Worm (Caenorhabditis elegans) whole organism, L1 larva: ENCODE measurements around the gene T26H8.5.

ENCODE experiments used
- C04F5.9 ChIP-seq: sonication (generic microtip); optimal IDR thresholded peaks from 2 replicates; lab custom pipeline; 2016; ENCODE audit warnings: missing genetic modification characterization, missing compliant biosample characterization
- C16A3.4 ChIP-seq: fragments of 150-350 bp; optimal IDR thresholded peaks from 2 replicates; lab custom pipeline; 2014; ENCODE audit warnings: missing biosample characterization, missing genetic modification characterization
- Y116A8C.19 ChIP-seq: sonication (generic microtip); optimal IDR thresholded peaks from 2 replicates; lab custom pipeline; 2016; ENCODE audit warnings: missing compliant biosample characterization, missing genetic modification characterization, borderline replicate concordance
- aha-1 ChIP-seq: fragments of 150-350 bp; optimal IDR thresholded peaks from 2 replicates; lab custom pipeline; 2014; ENCODE audit warnings: missing biosample characterization, missing genetic modification characterization
- alr-1 ChIP-seq: fragments of 200-800 bp; sonication (Bioruptor generic); optimal IDR thresholded peaks from 2 replicates; lab custom pipeline; 2018; ENCODE audit warnings: borderline replicate concordance, mild to moderate bottlenecking, missing genetic modification characterization, missing compliant biosample characterization
- ama-1 ChIP-seq: fragments of 150-350 bp; optimal IDR thresholded peaks from 2 replicates; lab custom pipeline; 2014
- dsc-1 ChIP-seq: sonication (generic microtip); optimal IDR thresholded peaks from 2 replicates; lab custom pipeline; 2016; ENCODE audit warnings: mild to moderate bottlenecking, missing genetic modification characterization, missing compliant biosample characterization
- efl-1 ChIP-seq, 4 experiments: fragments of 150-350 bp; optimal IDR thresholded peaks in 3 of 4; peaks in 1 of 4; 1 replicate in 1 of 4; 2 replicates in 3 of 4; lab custom pipeline; 2014; ENCODE audit warnings: missing biosample characterization in 2 of 4, missing genetic modification characterization in 2 of 4, missing genetic modification reagents in 2 of 4
- egl-27 ChIP-seq, 2 experiments: fragments of 150-350 bp in 1 of 2; sonication (generic microtip); optimal IDR thresholded peaks; 3 replicates each; lab custom pipeline; 2017 to 2018; ENCODE audit warnings: missing biosample characterization in 2 of 2, missing genetic modification characterization in 2 of 2, missing genetic modification reagents in 2 of 2
- elt-2 ChIP-seq: sonication (generic microtip); optimal IDR thresholded peaks from 2 replicates; lab custom pipeline; 2016; ENCODE audit warnings: missing genetic modification characterization, mild to moderate bottlenecking, inconsistent platforms, missing compliant biosample characterization, missing genetic modification reagents
- elt-3 ChIP-seq, 6 experiments: fragments of 150-350 bp in 1 of 6; sonication (generic microtip); optimal IDR thresholded peaks; 2 replicates each; lab custom pipeline; 2017 to 2018; ENCODE audit warnings: missing biosample characterization in 6 of 6, missing genetic modification characterization in 6 of 6, inconsistent platforms in 1 of 6
- grh-1 ChIP-seq: fragments of 200-800 bp; sonication (Bioruptor generic); IDR thresholded peaks from 2 replicates; pipeline ENCODE4 v1.3.6; 2022; ENCODE audit warnings: missing genetic modification reagents, missing genetic modification characterization, missing compliant biosample characterization
- hlh-17 ChIP-seq: fragments of 200-800 bp; sonication (Bioruptor generic); optimal IDR thresholded peaks from 2 replicates; lab custom pipeline; 2018; ENCODE audit warnings: missing genetic modification characterization, mild to moderate bottlenecking, missing compliant biosample characterization, moderate library complexity, borderline replicate concordance
- jun-1 ChIP-seq: fragments of 150-350 bp; optimal IDR thresholded peaks from 2 replicates; lab custom pipeline; 2014; ENCODE audit warnings: missing biosample characterization, missing genetic modification reagents, missing genetic modification characterization
- lin-35 ChIP-seq, 2 experiments: fragments of 150-350 bp; optimal IDR thresholded peaks; 2 replicates each; lab custom pipeline; 2014; ENCODE audit warnings: missing biosample characterization in 2 of 2, missing genetic modification characterization in 2 of 2, missing genetic modification reagents in 2 of 2
- mdl-1 ChIP-seq, 2 experiments: fragments of 150-350 bp; optimal IDR thresholded peaks; 2 replicates each; lab custom pipeline; 2014 to 2017; ENCODE audit warnings: missing biosample characterization in 2 of 2, missing genetic modification characterization in 2 of 2, inconsistent platforms in 1 of 2
- nhr-19 ChIP-seq: fragments of 200-800 bp; sonication (Bioruptor generic); conservative IDR thresholded peaks from 2 replicates; pipeline ENCODE4 v1.3.6; 2022; ENCODE audit warnings: missing genetic modification characterization, missing compliant biosample characterization
- nhr-20 ChIP-seq: sonication (generic microtip); optimal IDR thresholded peaks from 2 replicates; lab custom pipeline; 2016; ENCODE audit warnings: mild to moderate bottlenecking, missing genetic modification characterization, missing compliant biosample characterization
- nhr-84 ChIP-seq: sonication (generic microtip); optimal IDR thresholded peaks from 2 replicates; lab custom pipeline; 2017; ENCODE audit warnings: missing biosample characterization, missing genetic modification characterization
- pax-3 ChIP-seq: fragments of 200-800 bp; sonication (Bioruptor generic); optimal IDR thresholded peaks from 2 replicates; lab custom pipeline; 2018; ENCODE audit warnings: mild to moderate bottlenecking, missing genetic modification characterization, moderate library complexity, missing compliant biosample characterization
- pqm-1 ChIP-seq: sonication (generic microtip); optimal IDR thresholded peaks from 3 replicates; lab custom pipeline; 2017; ENCODE audit warnings: missing biosample characterization, missing genetic modification characterization
- snu-23 ChIP-seq: sonication (generic microtip); optimal IDR thresholded peaks from 2 replicates; lab custom pipeline; 2016; ENCODE audit warnings: missing genetic modification characterization, missing compliant biosample characterization
- sup-37 ChIP-seq: fragments of 200-800 bp; sonication (Bioruptor generic); optimal IDR thresholded peaks from 2 replicates; lab custom pipeline; 2018; ENCODE audit warnings: mild to moderate bottlenecking, missing genetic modification characterization, missing compliant biosample characterization
- tbx-2 ChIP-seq: sonication (generic microtip); optimal IDR thresholded peaks from 2 replicates; lab custom pipeline; 2016; ENCODE audit warnings: missing genetic modification characterization, missing compliant biosample characterization
- unc-30 ChIP-seq: sonication (generic microtip); optimal IDR thresholded peaks from 2 replicates; lab custom pipeline; 2017; ENCODE audit warnings: missing biosample characterization, missing genetic modification characterization
- unc-62 ChIP-seq: fragments of 150-350 bp; optimal IDR thresholded peaks from 2 replicates; lab custom pipeline; 2014; ENCODE audit warnings: missing biosample characterization, missing genetic modification reagents, missing genetic modification characterization
- ztf-11 ChIP-seq, 2 experiments: sonication (generic microtip); optimal IDR thresholded peaks; 2 replicates each; lab custom pipeline; 2016 to 2017; ENCODE audit warnings: missing genetic modification characterization in 2 of 2, missing biosample characterization in 1 of 2, missing compliant biosample characterization in 1 of 2

T26H8.5 gene

DNA sequence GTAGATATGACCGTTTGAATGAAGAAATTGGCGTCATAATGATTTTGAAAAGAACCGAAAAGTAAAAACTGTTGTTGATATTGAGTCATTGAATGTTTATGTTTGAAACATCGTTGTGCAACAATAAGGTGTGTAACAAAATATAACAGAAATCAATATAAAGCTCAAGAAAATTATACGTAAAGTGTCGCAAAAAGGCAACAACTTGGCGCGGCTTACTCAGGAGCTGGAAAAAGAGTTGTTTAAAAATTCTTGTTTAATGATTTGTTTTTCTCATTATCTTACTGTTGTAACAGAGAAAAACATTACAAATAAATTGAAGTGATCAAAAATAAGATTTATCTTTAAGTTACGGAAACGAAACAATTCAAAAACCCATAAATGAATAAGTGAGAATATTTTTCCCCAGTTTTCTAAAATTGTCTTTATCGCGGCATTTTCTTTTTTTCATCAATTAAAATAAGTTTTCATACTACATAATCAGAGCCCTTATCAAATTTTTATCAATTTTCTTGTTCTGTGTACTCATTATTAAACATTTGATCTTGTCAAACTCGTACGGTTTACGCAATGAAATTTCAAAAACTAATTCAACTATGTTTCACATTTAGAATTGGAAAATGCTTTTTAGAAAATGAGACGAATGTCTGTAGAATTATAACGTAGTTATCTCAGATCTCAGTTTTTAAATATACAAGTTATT is 22.5 kb upstream of the T26H8.5 start, which contains the start of gene ZK1037.6:
Gene ZK1037.6 (minus strand): TSS at position 51 of the 703 bp plus-strand sequence.
- peak; percentile 27 for TF ChIP-seq jun-1 (tag; lab: Kevin White, UChicago)
- TF ChIP-seq elt-3 (tag; optimal IDR thresholded peaks at IDR 0.05; lab: Kevin White, UChicago): no peak
- no peak for TF ChIP-seq hlh-17 (GFP tag; lab: Kevin White, UChicago)
- TF ChIP-seq dsc-1 (tag; lab: Kevin White, UChicago): no peak
- TF ChIP-seq Y116A8C.19 (tag; lab: Kevin White, UChicago): no peak
- no peak for TF ChIP-seq mdl-1 (tag; optimal IDR thresholded peaks at IDR 0.05; lab: Kevin White, UChicago)
- no peak for TF ChIP-seq ztf-11 (tag; optimal IDR thresholded peaks at IDR 0.05; lab: Kevin White, UChicago)
- TF ChIP-seq elt-2 (tag; lab: Kevin White, UChicago): peak; percentile 90

DNA sequence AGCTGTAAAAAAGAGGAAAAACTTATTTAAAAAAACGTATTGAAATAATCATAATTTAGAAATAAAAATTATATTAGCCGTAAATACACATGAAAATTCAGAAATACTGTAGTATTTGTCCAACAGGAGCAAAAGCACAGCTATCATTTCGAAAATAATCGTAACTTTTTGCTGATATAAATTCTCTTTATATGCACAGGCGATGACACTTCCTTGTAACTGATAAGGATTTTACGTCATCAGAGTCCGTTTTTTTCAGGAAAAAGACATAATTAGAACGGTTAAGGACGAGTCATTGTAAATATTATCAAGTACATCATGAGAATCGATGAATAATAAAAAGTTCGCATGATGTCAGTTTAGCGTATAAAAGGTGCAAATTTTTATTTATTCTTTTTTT is 18.0 kb upstream of the T26H8.5 start:
- no peak for TF ChIP-seq egl-27 (tag; optimal IDR thresholded peaks at IDR 0.05; lab: Kevin White, UChicago)
- peak; percentile 13 for TF ChIP-seq jun-1 (tag; lab: Kevin White, UChicago)
- TF ChIP-seq elt-2 (tag; lab: Kevin White, UChicago): peak; percentile 84
- TF ChIP-seq pqm-1 (tag; lab: Kevin White, UChicago): peak; percentile 33
- TF ChIP-seq grh-1 (GFP tag; lab: Robert Waterston, UW): no peak

DNA sequence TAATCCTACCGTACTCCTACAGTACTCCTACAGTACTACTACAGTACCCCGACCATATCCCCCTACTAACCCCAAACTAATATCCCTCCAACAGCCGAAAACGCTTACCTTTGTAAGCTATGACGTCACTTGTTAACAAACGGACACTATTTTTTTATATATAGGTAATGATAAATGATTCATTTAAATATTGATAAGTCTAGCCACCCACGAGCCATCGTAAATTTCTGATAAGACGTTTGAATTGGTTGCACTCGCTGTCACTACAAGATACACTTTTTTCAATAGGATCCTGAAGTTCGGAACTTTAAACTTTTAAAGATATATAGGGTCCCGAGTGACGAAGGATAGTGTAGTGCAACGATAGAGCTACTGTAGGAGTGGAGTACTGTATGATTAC is 17.3 kb upstream of the T26H8.5 start, which contains the start of gene nhr-247:
Gene nhr-247 (plus strand): TSS at position 330 of the 400 bp plus-strand sequence.
- peak; percentile 73 for TF ChIP-seq elt-2 (tag; lab: Kevin White, UChicago)

DNA sequence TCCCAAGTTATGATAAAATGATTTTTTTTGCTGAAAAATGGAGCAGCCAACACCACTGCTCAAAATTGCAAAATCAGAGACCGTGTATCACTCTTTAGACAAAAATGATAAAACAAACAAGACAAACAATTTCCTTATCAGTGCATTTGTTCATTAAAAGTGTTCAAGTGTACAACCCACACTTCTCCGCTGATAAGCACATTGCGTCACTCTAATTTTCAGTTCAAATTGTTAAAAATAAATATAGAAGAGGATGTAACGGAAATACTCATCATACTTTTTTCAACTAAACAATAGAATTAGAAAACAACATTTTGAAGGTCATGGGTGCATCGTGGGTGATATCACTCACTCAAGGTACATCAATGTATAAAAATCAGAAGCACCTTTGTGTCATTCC is 13.2 kb upstream of the T26H8.5 start, which contains the start of gene nhr-291:
Gene nhr-291 (plus strand): TSS at position 324 of the 400 bp plus-strand sequence.
- peak; percentile 77 for TF ChIP-seq pax-3 (tag; lab: Kevin White, UChicago)
- TF ChIP-seq snu-23 (GFP tag; lab: Kevin White, UChicago): no peak
- no peak for TF ChIP-seq nhr-19
- TF ChIP-seq unc-62: no peak
- TF ChIP-seq pqm-1 (tag; lab: Kevin White, UChicago): peak; percentile 55
- TF ChIP-seq jun-1 (tag; lab: Kevin White, UChicago): peak; percentile 65
- no peak for TF ChIP-seq C04F5.9 (tag; lab: Kevin White, UChicago)
- TF ChIP-seq nhr-20 (tag; lab: Kevin White, UChicago): peak; percentile 38
- peak; percentile 99 for TF ChIP-seq elt-2 (tag; lab: Kevin White, UChicago)
- no peak for TF ChIP-seq nhr-84 (tag; lab: Kevin White, UChicago)
- no peak for TF ChIP-seq aha-1 (tag; lab: Kevin White, UChicago)
- no peak for TF ChIP-seq sup-37 (GFP tag; lab: Kevin White, UChicago)
- TF ChIP-seq efl-1 (optimal IDR thresholded peaks at IDR 0.05; lab: Kevin White, UChicago): no peak
- TF ChIP-seq efl-1 (GFP tag; optimal IDR thresholded peaks at IDR 0.05 in 1 of 2; lab: Kevin White, UChicago): peak in 1 of 2 experiments; percentile 14
- TF ChIP-seq lin-35 (GFP tag; optimal IDR thresholded peaks at IDR 0.05; lab: Kevin White, UChicago): peak in 1 of 2 experiments; percentile 45
- TF ChIP-seq Y116A8C.19 (tag; lab: Kevin White, UChicago): no peak

DNA sequence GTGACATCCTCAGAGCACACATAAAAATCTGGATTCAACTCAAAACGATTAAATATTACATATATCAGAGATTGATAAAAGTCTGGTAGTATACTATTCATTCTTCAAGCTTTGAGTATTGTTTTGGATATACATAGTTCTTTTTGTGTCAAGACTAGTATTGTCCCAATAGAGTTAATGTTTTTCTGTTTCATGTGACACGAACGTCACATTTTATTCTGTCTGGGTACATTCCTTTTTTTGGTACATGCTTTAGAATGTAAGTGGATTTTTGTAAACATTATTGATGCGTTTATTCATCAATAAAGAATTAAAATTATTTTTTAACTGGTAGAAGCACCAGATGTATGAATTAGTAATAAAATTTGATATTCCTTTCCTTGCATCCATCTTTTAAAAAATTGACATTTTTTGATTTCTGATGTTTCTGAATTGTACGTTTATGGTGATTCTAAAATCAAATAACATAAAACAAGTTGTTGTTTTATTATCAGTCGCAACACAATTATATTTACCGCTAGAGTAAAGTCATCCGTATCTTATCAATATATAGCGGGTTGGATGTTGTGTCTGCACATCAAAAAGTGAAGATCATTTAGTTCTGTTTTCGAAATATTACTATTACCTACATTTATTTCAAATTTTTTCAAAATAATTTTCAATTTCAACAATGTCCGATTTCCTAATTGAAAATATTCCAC is 10.6 kb upstream of the T26H8.5 start, which contains the start of the genes srt-22 and nhr-246:
Gene srt-22 (minus strand): TSS at position 101 of the 701 bp plus-strand sequence.
Gene nhr-246 (plus strand): TSS at position 651 of the 701 bp plus-strand sequence.
- TF ChIP-seq ama-1 (lab: Kevin White, UChicago) (no peak), elt-2 (tag; lab: Kevin White, UChicago) (peak; percentile 11)

DNA sequence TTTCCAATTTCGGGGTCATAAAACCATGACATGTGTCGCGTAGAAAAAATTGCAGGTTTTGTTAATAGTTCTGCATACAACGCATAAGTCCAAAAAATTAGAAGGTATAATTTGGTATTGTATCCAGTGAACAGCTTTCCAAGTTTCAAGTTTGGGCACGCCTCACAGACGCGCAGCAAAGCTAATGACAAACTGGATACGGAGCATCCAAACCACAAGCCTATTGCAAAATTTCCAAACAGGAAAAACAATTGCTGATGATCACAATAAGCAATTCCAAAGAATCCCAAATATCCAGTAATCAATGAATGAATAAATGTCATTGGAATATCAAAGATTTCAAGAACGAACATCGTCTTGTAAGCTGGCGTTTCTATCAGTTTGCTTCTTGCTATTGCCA is 8.1 kb upstream of the T26H8.5 start:
- TF ChIP-seq unc-30 (no peak), alr-1 (tag; lab: Kevin White, UChicago) (no peak), hlh-17 (GFP tag; lab: Kevin White, UChicago) (no peak), C16A3.4 (no peak), tbx-2 (tag; lab: Kevin White, UChicago) (no peak), snu-23 (GFP tag; lab: Kevin White, UChicago) (no peak), egl-27 (tag; optimal IDR thresholded peaks at IDR 0.05; lab: Kevin White, UChicago) (no peak), nhr-19 (no peak), nhr-20 (tag; lab: Kevin White, UChicago) (no peak)
